Fruit fly (Drosophila melanogaster) whole organism, embryonic: ENCODE results near the gene Eip75B.
A peak's percentile ranks its signal among the peaks of the same experiment; 100 is the strongest.

Experiments
- Ada2b ChIP-seq: fragments of 200-800 bp; sonication (Bioruptor generic); IDR thresholded peaks from 2 replicates; pipeline ENCODE4 v1.3.6; 2022; ENCODE audit warnings: missing biosample characterization, missing genetic modification characterization
- BEAF-32 ChIP-seq: fragments of 200-800 bp; sonication (Bioruptor generic); optimal IDR thresholded peaks from 3 replicates; lab custom pipeline; 2017; ENCODE audit warnings: missing biosample characterization, missing genetic modification characterization, mild to moderate bottlenecking, moderate library complexity, missing genetic modification reagents
- CG10321 ChIP-seq: fragments of 200-800 bp; sonication (Bioruptor generic); IDR thresholded peaks from 2 replicates; pipeline ENCODE4 v1.3.6; 2022; ENCODE audit warnings: missing biosample characterization, missing genetic modification characterization
- CG11456 ChIP-seq: fragments of 200-800 bp; sonication (Bioruptor generic); IDR thresholded peaks from 3 replicates; pipeline ENCODE4 v1.3.6; 2022; ENCODE audit warnings: missing biosample characterization, missing genetic modification characterization
- CG11560 ChIP-seq: fragments of 200-800 bp; sonication (Bioruptor generic); IDR thresholded peaks from 3 replicates; pipeline ENCODE4 v1.3.6; 2022; ENCODE audit warnings: missing biosample characterization, missing genetic modification characterization
- CG12104 ChIP-seq: fragments of 200-800 bp; sonication (Bioruptor generic); optimal IDR thresholded peaks from 3 replicates; lab custom pipeline; 2016; ENCODE audit warnings: missing biosample characterization, missing genetic modification characterization
- CG12391 ChIP-seq: fragments of 200-800 bp; sonication (Bioruptor generic); optimal IDR thresholded peaks from 3 replicates; lab custom pipeline; 2018; ENCODE audit warnings: missing biosample characterization, mild to moderate bottlenecking, missing genetic modification characterization, moderate library complexity
- CG13123 ChIP-seq: fragments of 200-800 bp; sonication (Bioruptor generic); optimal IDR thresholded peaks from 2 replicates; lab custom pipeline; 2016; ENCODE audit warnings: missing biosample characterization, missing genetic modification characterization
- CG14014 ChIP-seq: fragments of 200-800 bp; sonication (Bioruptor generic); IDR thresholded peaks from 2 replicates; pipeline ENCODE4 v1.3.6; 2022; ENCODE audit warnings: missing biosample characterization, missing genetic modification characterization
- CG17328 ChIP-seq: fragments of 200-800 bp; sonication (Bioruptor generic); IDR thresholded peaks from 2 replicates; pipeline ENCODE4 v1.3.6; 2022; ENCODE audit warnings: missing biosample characterization, missing genetic modification characterization
- CG32767 ChIP-seq: fragments of 200-800 bp; sonication (Bioruptor generic); IDR thresholded peaks from 2 replicates; pipeline ENCODE4 v1.3.6; 2022; ENCODE audit warnings: missing biosample characterization, missing genetic modification characterization
- CG33213 ChIP-seq: fragments of 200-800 bp; sonication (Bioruptor generic); optimal IDR thresholded peaks from 3 replicates; lab custom pipeline; 2016; ENCODE audit warnings: missing biosample characterization, missing genetic modification characterization
- CG3407 ChIP-seq: fragments of 200-800 bp; sonication (Bioruptor generic); optimal IDR thresholded peaks from 2 replicates; lab custom pipeline; 2018; ENCODE audit warnings: missing biosample characterization, mild to moderate bottlenecking, missing genetic modification characterization
- CG34224 ChIP-seq: fragments of 200-800 bp; sonication (Bioruptor generic); IDR thresholded peaks from 3 replicates; pipeline ENCODE4 v1.3.6; 2022; ENCODE audit warnings: missing biosample characterization, missing genetic modification characterization; ENCODE audit not compliant: partially characterized antibody
- CG43689 ChIP-seq: fragments of 200-800 bp; sonication (Bioruptor generic); IDR thresholded peaks from 2 replicates; pipeline ENCODE4 v1.3.6; 2022; ENCODE audit warnings: missing biosample characterization, missing genetic modification characterization
- CG4707 ChIP-seq: fragments of 200-800 bp; sonication (Bioruptor generic); optimal IDR thresholded peaks from 2 replicates; lab custom pipeline; 2018; ENCODE audit warnings: missing biosample characterization, mild to moderate bottlenecking, missing genetic modification characterization, moderate library complexity
- CG6791 ChIP-seq: fragments of 200-800 bp; sonication (Bioruptor generic); IDR thresholded peaks from 3 replicates; pipeline ENCODE4 v1.3.6; 2022; ENCODE audit warnings: missing biosample characterization, missing genetic modification characterization; ENCODE audit not compliant: partially characterized antibody
- CG7271 ChIP-seq: fragments of 200-800 bp; sonication (Bioruptor generic); optimal IDR thresholded peaks from 2 replicates; lab custom pipeline; 2018; ENCODE audit warnings: missing biosample characterization, mild to moderate bottlenecking, missing genetic modification characterization, moderate library complexity
- CG7745 ChIP-seq: fragments of 200-800 bp; sonication (Bioruptor generic); optimal IDR thresholded peaks from 2 replicates; lab custom pipeline; 2018; ENCODE audit warnings: missing biosample characterization, mild to moderate bottlenecking, missing genetic modification characterization, moderate library complexity
- CG9932 ChIP-seq: fragments of 200-800 bp; sonication (Bioruptor generic); IDR thresholded peaks from 2 replicates; pipeline ENCODE4 v1.3.6; 2022; ENCODE audit warnings: missing biosample characterization, missing genetic modification characterization
- Elba2 ChIP-seq: fragments of 200-800 bp; sonication (Bioruptor generic); optimal IDR thresholded peaks from 3 replicates; lab custom pipeline; 2016; ENCODE audit warnings: missing biosample characterization, missing genetic modification characterization
- Fer2 ChIP-seq: fragments of 200-800 bp; sonication (Bioruptor generic); optimal IDR thresholded peaks from 2 replicates; lab custom pipeline; 2018; ENCODE audit warnings: missing biosample characterization, mild to moderate bottlenecking, missing genetic modification characterization, moderate library complexity
- Gug ChIP-seq: fragments of 200-800 bp; sonication (Bioruptor generic); IDR thresholded peaks from 4 replicates; pipeline ENCODE4 v1.3.6; 2022; ENCODE audit warnings: missing biosample characterization, missing genetic modification characterization
- H15 ChIP-seq: fragments of 200-800 bp; sonication (Bioruptor generic); IDR thresholded peaks from 3 replicates; pipeline ENCODE4 v1.3.6; 2022; ENCODE audit warnings: missing biosample characterization, missing genetic modification characterization
- Hr51 ChIP-seq, 2 experiments: fragments of 200-800 bp; sonication (Bioruptor generic); optimal IDR thresholded peaks; 2 replicates in 1 of 2; 3 replicates in 1 of 2; lab custom pipeline; 2016 to 2018; ENCODE audit warnings: missing biosample characterization in 2 of 2, missing genetic modification characterization in 2 of 2, mild to moderate bottlenecking in 1 of 2, moderate library complexity in 1 of 2
- Meics ChIP-seq: fragments of 200-800 bp; sonication (Bioruptor generic); optimal IDR thresholded peaks from 2 replicates; lab custom pipeline; 2017; ENCODE audit warnings: missing biosample characterization, mild to moderate bottlenecking, missing genetic modification characterization
- Scr ChIP-seq: fragments of 200-800 bp; sonication (Bioruptor generic); IDR thresholded peaks from 2 replicates; pipeline ENCODE4 v1.3.6; 2022; ENCODE audit warnings: missing biosample characterization, missing genetic modification characterization; ENCODE audit not compliant: partially characterized antibody
- Sry-β ChIP-seq: fragments of 200-800 bp; sonication (Bioruptor generic); optimal IDR thresholded peaks from 2 replicates; lab custom pipeline; 2018; ENCODE audit warnings: missing biosample characterization, mild to moderate bottlenecking, missing genetic modification characterization, moderate library complexity
- Usf ChIP-seq: fragments of 200-800 bp; sonication (Bioruptor generic); optimal IDR thresholded peaks from 2 replicates; lab custom pipeline; 2017; ENCODE audit warnings: missing genotype, missing biosample characterization, missing genetic modification characterization
- ato ChIP-seq: fragments of 200-800 bp; sonication (Bioruptor generic); IDR thresholded peaks from 2 replicates; pipeline ENCODE4 v1.3.6; 2022; ENCODE audit warnings: missing biosample characterization, missing genetic modification characterization; ENCODE audit not compliant: partially characterized antibody
- az2 ChIP-seq: fragments of 200-800 bp; sonication (Bioruptor generic); optimal IDR thresholded peaks from 3 replicates; lab custom pipeline; 2016; ENCODE audit warnings: missing biosample characterization, missing genetic modification characterization
- bbx ChIP-seq: fragments of 200-800 bp; sonication (Bioruptor generic); IDR thresholded peaks from 2 replicates; pipeline ENCODE4 v1.3.6; 2022; ENCODE audit warnings: missing biosample characterization, missing genetic modification characterization; ENCODE audit not compliant: partially characterized antibody
- bcd ChIP-seq: fragments of 200-800 bp; sonication (Bioruptor generic); optimal IDR thresholded peaks from 2 replicates; lab custom pipeline; 2017; ENCODE audit warnings: missing biosample characterization, mild to moderate bottlenecking, missing genetic modification characterization
- chif ChIP-seq, 2 experiments: fragments of 200-800 bp; sonication (Bioruptor generic); optimal IDR thresholded peaks; 3 replicates each; lab custom pipeline; 2016; ENCODE audit warnings: missing biosample characterization in 2 of 2, missing genetic modification characterization in 2 of 2
- crol ChIP-seq: fragments of 200-800 bp; sonication (Bioruptor generic); IDR thresholded peaks from 2 replicates; pipeline ENCODE4 v1.3.6; 2022; ENCODE audit warnings: missing biosample characterization, missing genetic modification characterization
- cwo ChIP-seq: fragments of 200-800 bp; sonication (Bioruptor generic); optimal IDR thresholded peaks from 3 replicates; lab custom pipeline; 2017; ENCODE audit warnings: missing biosample characterization, missing genetic modification characterization, mild to moderate bottlenecking, moderate library complexity, missing genetic modification reagents
- danr ChIP-seq: fragments of 200-800 bp; sonication (Bioruptor generic); IDR thresholded peaks from 2 replicates; pipeline ENCODE4 v1.3.6; 2022; ENCODE audit warnings: missing biosample characterization, missing genetic modification characterization
- dati ChIP-seq: fragments of 200-800 bp; sonication (Bioruptor generic); IDR thresholded peaks from 2 replicates; pipeline ENCODE4 v1.3.6; 2022; ENCODE audit warnings: missing biosample characterization, missing genetic modification characterization
- grn ChIP-seq: fragments of 200-800 bp; sonication (Bioruptor generic); optimal IDR thresholded peaks from 3 replicates; lab custom pipeline; 2017; ENCODE audit warnings: missing biosample characterization, missing genetic modification characterization
- hbn ChIP-seq: fragments of 200-800 bp; sonication (Bioruptor generic); IDR thresholded peaks from 2 replicates; pipeline ENCODE4 v1.3.6; 2022; ENCODE audit warnings: missing biosample characterization, missing genetic modification characterization; ENCODE audit not compliant: partially characterized antibody
- lbe ChIP-seq: fragments of 200-800 bp; sonication (Bioruptor generic); optimal IDR thresholded peaks from 2 replicates; lab custom pipeline; 2016; ENCODE audit warnings: missing biosample characterization, mild to moderate bottlenecking, missing genetic modification characterization
- maf-S ChIP-seq: fragments of 200-800 bp; sonication (Bioruptor generic); optimal IDR thresholded peaks from 2 replicates; lab custom pipeline; 2016; ENCODE audit warnings: missing biosample characterization, missing genetic modification characterization
- nau ChIP-seq: fragments of 200-800 bp; sonication (Bioruptor generic); optimal IDR thresholded peaks from 3 replicates; lab custom pipeline; 2017; ENCODE audit warnings: missing biosample characterization, mild to moderate bottlenecking, missing genetic modification characterization, missing genetic modification reagents
- nom ChIP-seq: fragments of 200-800 bp; sonication (Bioruptor generic); optimal IDR thresholded peaks from 2 replicates; lab custom pipeline; 2017; ENCODE audit warnings: missing biosample characterization, missing genetic modification characterization, mild to moderate bottlenecking, moderate library complexity, missing genetic modification reagents
- run ChIP-seq: fragments of 200-800 bp; sonication (Bioruptor generic); optimal IDR thresholded peaks from 3 replicates; lab custom pipeline; 2018; ENCODE audit warnings: missing biosample characterization, mild to moderate bottlenecking, missing genetic modification characterization
- tna ChIP-seq: fragments of 200-800 bp; sonication (Bioruptor generic); IDR thresholded peaks from 2 replicates; pipeline ENCODE4 v1.3.6; 2022; ENCODE audit warnings: missing biosample characterization, missing genetic modification characterization; ENCODE audit not compliant: partially characterized antibody
- toy ChIP-seq: fragments of 200-800 bp; sonication (Bioruptor generic); IDR thresholded peaks from 2 replicates; pipeline ENCODE4 v1.3.6; 2022; ENCODE audit warnings: missing biosample characterization, missing genetic modification characterization
- trh ChIP-seq: fragments of 200-800 bp; sonication (Bioruptor generic); optimal IDR thresholded peaks from 2 replicates; lab custom pipeline; 2016; ENCODE audit warnings: missing biosample characterization, missing genetic modification characterization
- unpg ChIP-seq: fragments of 200-800 bp; sonication (Bioruptor generic); optimal IDR thresholded peaks from 3 replicates; lab custom pipeline; 2018; ENCODE audit warnings: missing biosample characterization, mild to moderate bottlenecking, missing genetic modification characterization, moderate library complexity
- usp ChIP-seq: fragments of >200 bp; optimal IDR thresholded peaks from 2 replicates; lab custom pipeline; 2017; ENCODE audit warnings: missing biosample characterization, missing genetic modification characterization
- wdn ChIP-seq: fragments of 200-800 bp; sonication (Bioruptor generic); IDR thresholded peaks from 2 replicates; pipeline ENCODE4 v1.3.6; 2022; ENCODE audit warnings: missing biosample characterization, missing genetic modification characterization

The Eip75B gene

DNA sequence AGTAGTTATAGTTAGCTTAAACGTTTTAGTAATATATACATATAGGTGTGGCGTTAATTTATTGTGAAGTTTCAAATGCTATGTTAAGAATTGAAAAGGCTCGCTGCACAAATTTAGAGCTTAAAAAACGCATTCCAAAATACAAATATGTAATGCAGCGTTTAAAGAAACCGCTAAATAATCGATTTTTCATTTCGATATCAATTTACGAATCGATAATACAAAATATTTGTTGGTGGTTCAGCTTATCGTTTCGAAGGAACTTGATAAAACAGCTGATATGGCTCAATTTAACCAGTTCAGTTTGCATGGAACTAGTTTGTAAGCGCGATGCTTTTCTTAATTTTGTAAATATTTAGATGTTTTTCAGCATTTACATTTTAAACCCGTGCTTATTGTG is 48.2 kb upstream of the Eip75B start, which contains the start of the genes CG32195 and CG7341 (continued):
- TF ChIP-seq grn (GFP tag; lab: Kevin White, UChicago) (no peak), CG43689 (GFP tag; lab: Robert Waterston, UW) (no peak), CG11456 (GFP tag; lab: Robert Waterston, UW) (no peak), CG4707 (GFP tag; lab: Kevin White, UChicago) (no peak), CG11560 (tag; lab: Robert Waterston, UW) (no peak), chif (GFP tag; optimal IDR thresholded peaks at IDR 0.05; lab: Kevin White, UChicago) (no peak), Meics (GFP tag; lab: Kevin White, UChicago) (no peak), CG14014 (GFP tag; lab: Robert Waterston, UW) (no peak), crol (GFP tag; lab: Robert Waterston, UW) (no peak), nom (no peak), az2 (GFP tag; lab: Kevin White, UChicago) (no peak), CG34224 (peak; percentile 93), Usf (GFP tag; lab: Kevin White, UChicago) (no peak), BEAF-32 (GFP tag; lab: Kevin White, UChicago) (peak; percentile 46), CG10321 (GFP tag; lab: Robert Waterston, UW) (no peak), Gug (GFP tag; lab: Robert Waterston, UW) (no peak), cwo (GFP tag; lab: Kevin White, UChicago) (no peak), CG33213 (GFP tag; lab: Kevin White, UChicago) (no peak), CG32767 (no peak), H15 (GFP tag; lab: Robert Waterston, UW) (no peak), dati (GFP tag; lab: Robert Waterston, UW) (no peak), CG12391 (tag; lab: Kevin White, UChicago) (no peak), Elba2 (GFP tag; lab: Kevin White, UChicago) (no peak), maf-S (GFP tag; lab: Kevin White, UChicago) (no peak), hbn (GFP tag; lab: Robert Waterston, UW) (peak; percentile 72), CG12104 (GFP tag; lab: Kevin White, UChicago) (no peak), toy (GFP tag; lab: Robert Waterston, UW) (no peak), ato (GFP tag; lab: Robert Waterston, UW) (peak; percentile 88), tna (GFP tag; lab: Robert Waterston, UW) (peak; percentile 79), lbe (peak; percentile 31), Sry-β (GFP tag; lab: Kevin White, UChicago) (peak; percentile 18), usp (no peak), bbx (GFP tag; lab: Robert Waterston, UW) (peak; percentile 85), CG17328 (GFP tag; lab: Robert Waterston, UW) (no peak), Scr (GFP tag; lab: Robert Waterston, UW) (peak; percentile 69), CG7271 (tag; lab: Kevin White, UChicago) (no peak), CG7745 (tag; lab: Kevin White, UChicago) (no peak), nau (GFP tag; lab: Kevin White, UChicago) (no peak), Ada2b (no peak), danr (GFP tag; lab: Robert Waterston, UW) (no peak), CG9932 (GFP tag; lab: Robert Waterston, UW) (no peak), CG13123 (GFP tag; lab: Kevin White, UChicago) (no peak), Fer2 (no peak), bcd (GFP tag; lab: Kevin White, UChicago) (no peak), unpg (GFP tag; lab: Kevin White, UChicago) (no peak), Hr51 (GFP tag; optimal IDR thresholded peaks at IDR 0.05; lab: Kevin White, UChicago) (no peak), CG6791 (GFP tag; lab: Robert Waterston, UW) (peak; percentile 85), trh (GFP tag; lab: Kevin White, UChicago) (no peak), CG3407 (GFP tag; lab: Kevin White, UChicago) (no peak), wdn (GFP tag; lab: Robert Waterston, UW) (no peak), run (tag; lab: Kevin White, UChicago) (no peak)
